Fruit fly (Drosophila melanogaster) whole organism, wandering third instar larva: Measurements from ENCODE around the gene pst.

Experiments used
- Abd-B ChIP-seq: fragments of >200 bp; optimal IDR thresholded peaks from 2 replicates; lab custom pipeline; 2017; ENCODE audit warnings: missing biosample characterization, missing genetic modification characterization
- CrebA ChIP-seq: fragments of 200-800 bp; sonication (Bioruptor generic); optimal IDR thresholded peaks from 2 replicates; lab custom pipeline; 2016; ENCODE audit warnings: missing biosample characterization, mild to moderate bottlenecking, missing genetic modification characterization, borderline replicate concordance
- Dfd ChIP-seq: fragments of >200 bp; optimal IDR thresholded peaks from 2 replicates; lab custom pipeline; 2017; ENCODE audit warnings: missing biosample characterization, missing genetic modification characterization
- Hr78 ChIP-seq: fragments of >200 bp; optimal IDR thresholded peaks from 2 replicates; lab custom pipeline; 2017; ENCODE audit warnings: missing biosample characterization, missing genetic modification characterization
- Hr83 ChIP-seq: fragments of 200-300 bp; sonication (Bioruptor generic); optimal IDR thresholded peaks from 2 replicates; lab custom pipeline; 2016; ENCODE audit warnings: missing biosample characterization, mild to moderate bottlenecking, missing genetic modification characterization, moderate library complexity; ENCODE audit not compliant: poor library complexity, severe bottlenecking
- Jra ChIP-seq: sonication (Bioruptor generic); optimal IDR thresholded peaks from 2 replicates; lab custom pipeline; 2016; ENCODE audit warnings: missing biosample characterization, missing genetic modification characterization
- Myc ChIP-seq: fragments of >200 bp; optimal IDR thresholded peaks from 2 replicates; lab custom pipeline; 2017
- OdsH ChIP-seq: fragments of 200-800 bp; sonication (Bioruptor generic); optimal IDR thresholded peaks from 2 replicates; lab custom pipeline; 2016; ENCODE audit warnings: missing biosample characterization, mild to moderate bottlenecking, missing genetic modification characterization
- br ChIP-seq: fragments of 200-800 bp; sonication (Bioruptor generic); optimal IDR thresholded peaks from 2 replicates; lab custom pipeline; 2016; ENCODE audit warnings: missing biosample characterization, missing genetic modification characterization
- dl ChIP-seq, 2 experiments: fragments of 175-275, 200-275 bp in 1 of 2; fragments of 200-275 bp in 1 of 2; sonication (Bioruptor generic); optimal IDR thresholded peaks; lab custom pipeline; 2018; ENCODE audit warnings: mild to moderate bottlenecking in 2 of 2, missing biosample characterization in 2 of 2, missing genetic modification characterization in 2 of 2, moderate library complexity in 2 of 2; ENCODE audit not compliant: partially characterized antibody in 2 of 2, insufficient read depth in 1 of 2
- fru ChIP-seq: fragments of 200-800 bp; sonication (Bioruptor generic); optimal IDR thresholded peaks from 3 replicates; lab custom pipeline; 2016; ENCODE audit warnings: missing biosample characterization, mild to moderate bottlenecking, missing genetic modification characterization
- h ChIP-seq: fragments of 200-800 bp; sonication (Bioruptor generic); optimal IDR thresholded peaks from 3 replicates; lab custom pipeline; 2016; ENCODE audit warnings: missing biosample characterization, mild to moderate bottlenecking, missing genetic modification characterization
- usp ChIP-seq: fragments of >200 bp; optimal IDR thresholded peaks from 2 replicates; lab custom pipeline; 2017; ENCODE audit warnings: missing biosample characterization, missing genetic modification characterization

- TF ChIP-seq Hr83 (GFP tag; lab: Kevin White, UChicago), result no peak
- TF ChIP-seq usp (GFP tag; lab: Kevin White, UChicago), result no peak
- TF ChIP-seq OdsH, result no peak
- TF ChIP-seq Hr78 (GFP tag; lab: Kevin White, UChicago), result no peak
- no peak for TF ChIP-seq Abd-B (GFP tag; lab: Kevin White, UChicago)
- TF ChIP-seq br (GFP tag; lab: Kevin White, UChicago), result no peak
- TF ChIP-seq dl (GFP tag; optimal IDR thresholded peaks at IDR 0.05; lab: Kevin White, UChicago; ENCODE audit: insufficient read depth in 1 of 2, partially characterized antibody in 2 of 2), result no peak
- TF ChIP-seq Dfd (GFP tag; lab: Kevin White, UChicago), result no peak
- TF ChIP-seq Jra, result no peak
- no peak for TF ChIP-seq h (GFP tag; lab: Kevin White, UChicago)
- no peak for TF ChIP-seq Myc
- no peak for TF ChIP-seq CrebA
- TF ChIP-seq fru (GFP tag; lab: Kevin White, UChicago), result no peak
Measured at dm6 chr3L:7376830-7377229, 16.8 kb upstream of the pst start.
